Fruit fly (Drosophila melanogaster) whole organism, embryonic: ENCODE measurements around the gene CG33641.
A peak's percentile ranks its signal among the peaks of the same experiment; 100 is the strongest.

Experiments
- ATbp ChIP-seq: fragments of 200-800 bp; sonication (Bioruptor generic); optimal IDR thresholded peaks from 2 replicates; lab custom pipeline; 2017; ENCODE audit warnings: missing biosample characterization, mild to moderate bottlenecking, missing genetic modification characterization, missing genetic modification reagents
- Abd-B ChIP-seq: fragments of 200-800 bp; sonication (Bioruptor generic); optimal IDR thresholded peaks from 2 replicates; lab custom pipeline; 2018; ENCODE audit warnings: missing biosample characterization, mild to moderate bottlenecking, missing genetic modification characterization, moderate library complexity
- Bgb ChIP-seq: fragments of 200-800 bp; sonication (Bioruptor generic); IDR thresholded peaks from 2 replicates; pipeline ENCODE4 v1.3.6; 2022; ENCODE audit warnings: missing biosample characterization, missing genetic modification characterization; ENCODE audit not compliant: partially characterized antibody
- Bteb2 ChIP-seq: fragments of 200-800 bp; sonication (Bioruptor generic); optimal IDR thresholded peaks from 2 replicates; lab custom pipeline; 2016; ENCODE audit warnings: missing biosample characterization, missing genetic modification characterization
- CG10366 ChIP-seq: fragments of 200-800 bp; sonication (Bioruptor generic); IDR thresholded peaks from 2 replicates; pipeline ENCODE4 v1.3.6; 2022; ENCODE audit warnings: missing biosample characterization, missing genetic modification characterization
- CG14710 ChIP-seq: fragments of 200-800 bp; sonication (Bioruptor generic); optimal IDR thresholded peaks from 3 replicates; lab custom pipeline; 2019; ENCODE audit warnings: missing biosample characterization, mild to moderate bottlenecking, missing genetic modification characterization, moderate library complexity
- CG15514 ChIP-seq: fragments of 200-800 bp; sonication (Bioruptor generic); optimal IDR thresholded peaks from 3 replicates; lab custom pipeline; 2017; ENCODE audit warnings: missing biosample characterization, missing genetic modification characterization, mild to moderate bottlenecking, moderate library complexity, missing genetic modification reagents
- CG2202 ChIP-seq: fragments of 200-800 bp; sonication (Bioruptor generic); optimal IDR thresholded peaks from 2 replicates; lab custom pipeline; 2018; ENCODE audit warnings: missing biosample characterization, mild to moderate bottlenecking, missing genetic modification characterization
- CG2889 ChIP-seq: fragments of 200-800 bp; sonication (Bioruptor generic); IDR thresholded peaks from 3 replicates; pipeline ENCODE4 v1.3.6; 2022; ENCODE audit warnings: missing biosample characterization, missing genetic modification characterization
- CG3407 ChIP-seq: fragments of 200-800 bp; sonication (Bioruptor generic); optimal IDR thresholded peaks from 2 replicates; lab custom pipeline; 2018; ENCODE audit warnings: missing biosample characterization, mild to moderate bottlenecking, missing genetic modification characterization
- CG3726 ChIP-seq: fragments of 200-800 bp; sonication (Bioruptor generic); IDR thresholded peaks from 3 replicates; pipeline ENCODE4, ENCODE4 v1.3.6; 2022; ENCODE audit warnings: missing biosample characterization, missing genetic modification characterization
- CG3838 ChIP-seq: fragments of 200-800 bp; sonication (Bioruptor generic); optimal IDR thresholded peaks from 3 replicates; lab custom pipeline; 2016; ENCODE audit warnings: missing biosample characterization, missing genetic modification characterization
- CG8281 ChIP-seq: fragments of 200-800 bp; sonication (Bioruptor generic); optimal IDR thresholded peaks from 2 replicates; lab custom pipeline; 2018; ENCODE audit warnings: missing biosample characterization, mild to moderate bottlenecking, missing genetic modification characterization, moderate library complexity
- CG8290 ChIP-seq, 3 experiments: fragments of 200-800 bp; sonication (Bioruptor generic); optimal IDR thresholded peaks; 2 replicates each; lab custom pipeline; 2016 to 2019; ENCODE audit warnings: missing biosample characterization in 3 of 3, missing genetic modification characterization in 3 of 3, mild to moderate bottlenecking in 2 of 3, moderate library complexity in 1 of 3
- CG8765 ChIP-seq: fragments of 200-800 bp; sonication (Bioruptor generic); IDR thresholded peaks from 2 replicates; pipeline ENCODE4 v1.3.6; 2022; ENCODE audit warnings: missing biosample characterization, missing genetic modification characterization
- CG8924 ChIP-seq: fragments of 200-800 bp; optimal IDR thresholded peaks from 3 replicates; lab custom pipeline; 2019; ENCODE audit warnings: missing biosample characterization, mild to moderate bottlenecking, missing genetic modification characterization, moderate library complexity
- D ChIP-seq, 2 experiments: fragments of 200-800 bp in 1 of 2; fragments of >200 bp in 1 of 2; sonication (Bioruptor generic) in 1 of 2; optimal IDR thresholded peaks; 2 replicates in 1 of 2; 3 replicates in 1 of 2; lab custom pipeline; 2017; ENCODE audit warnings: mild to moderate bottlenecking in 1 of 2, missing biosample characterization in 1 of 2, missing genetic modification characterization in 1 of 2, missing genetic modification reagents in 1 of 2
- D19B ChIP-seq: fragments of 200-800 bp; sonication (Bioruptor generic); optimal IDR thresholded peaks from 2 replicates; lab custom pipeline; 2017; ENCODE audit warnings: missing biosample characterization, mild to moderate bottlenecking, missing genetic modification characterization
- Dek ChIP-seq: fragments of 200-800 bp; sonication (Bioruptor generic); optimal IDR thresholded peaks from 3 replicates; lab custom pipeline; 2019; ENCODE audit warnings: missing biosample characterization, mild to moderate bottlenecking, missing genetic modification characterization, moderate library complexity
- Drgx ChIP-seq: fragments of 200-800 bp; sonication (Bioruptor generic); IDR thresholded peaks from 2 replicates; pipeline ENCODE4 v1.3.6; 2022; ENCODE audit warnings: missing biosample characterization, missing genetic modification characterization
- Eip74EF ChIP-seq, 2 experiments: fragments of 200-800 bp in 1 of 2; fragments of >200 bp in 1 of 2; sonication (Bioruptor generic) in 1 of 2; optimal IDR thresholded peaks; 2 replicates each; lab custom pipeline; 2017 to 2019; ENCODE audit warnings: missing biosample characterization in 2 of 2, missing genetic modification characterization in 2 of 2, mild to moderate bottlenecking in 1 of 2, moderate library complexity in 1 of 2
- Ets65A ChIP-seq: fragments of 200-800 bp; sonication (Bioruptor generic); peaks from one replicate; lab custom pipeline; 2016; ENCODE audit warnings: missing biosample characterization, missing genetic modification characterization
- Gug ChIP-seq: fragments of 200-800 bp; sonication (Bioruptor generic); IDR thresholded peaks from 4 replicates; pipeline ENCODE4 v1.3.6; 2022; ENCODE audit warnings: missing biosample characterization, missing genetic modification characterization
- HHEX ChIP-seq: fragments of 200-800 bp; sonication (Bioruptor generic); optimal IDR thresholded peaks from 3 replicates; lab custom pipeline; 2017; ENCODE audit warnings: missing biosample characterization, mild to moderate bottlenecking, missing genetic modification characterization, missing genetic modification reagents
- Hmx ChIP-seq: fragments of 200-800 bp; sonication (Bioruptor generic); optimal IDR thresholded peaks from 2 replicates; lab custom pipeline; 2016; ENCODE audit warnings: missing biosample characterization, missing genetic modification characterization
- Mes4 ChIP-seq: fragments of 200-800 bp; sonication (Bioruptor generic); optimal IDR thresholded peaks from 2 replicates; lab custom pipeline; 2016; ENCODE audit warnings: missing biosample characterization, missing genetic modification characterization
- Opbp ChIP-seq: fragments of 200-800 bp; sonication (Bioruptor generic); IDR thresholded peaks from 3 replicates; pipeline ENCODE4 v1.3.6; 2022; ENCODE audit warnings: missing biosample characterization, missing genetic modification characterization; ENCODE audit not compliant: partially characterized antibody
- Trl ChIP-seq, 3 experiments: fragments of >200 bp in 2 of 3; fragments of 200-800 bp in 1 of 3; sonication (Bioruptor generic) in 1 of 3; optimal IDR thresholded peaks; 2 replicates in 1 of 3; 3 replicates in 2 of 3; lab custom pipeline; 2016 to 2017; ENCODE audit warnings: missing biosample characterization in 1 of 3, missing genetic modification characterization in 1 of 3
- ase ChIP-seq: fragments of 200-800 bp; sonication (Bioruptor generic); IDR thresholded peaks from 3 replicates; pipeline ENCODE4 v1.3.6; 2022; ENCODE audit warnings: missing biosample characterization, missing genetic modification characterization
- br ChIP-seq: fragments of >200 bp; optimal IDR thresholded peaks from 2 replicates; lab custom pipeline; 2017
- btn ChIP-seq: fragments of 200-800 bp; sonication (Bioruptor generic); optimal IDR thresholded peaks from 2 replicates; lab custom pipeline; 2016; ENCODE audit warnings: missing biosample characterization, missing genetic modification characterization
- dmrt11E ChIP-seq: fragments of 200-800 bp; sonication (Bioruptor generic); optimal IDR thresholded peaks from 3 replicates; lab custom pipeline; 2018; ENCODE audit warnings: missing biosample characterization, mild to moderate bottlenecking, missing genetic modification characterization, moderate library complexity
- dmrt99B ChIP-seq: fragments of 200-800 bp; sonication (Bioruptor generic); optimal IDR thresholded peaks from 2 replicates; lab custom pipeline; 2018; ENCODE audit warnings: missing biosample characterization, mild to moderate bottlenecking, missing genetic modification characterization, moderate library complexity
- fd102C ChIP-seq: fragments of 200-800 bp; sonication (Bioruptor generic); optimal IDR thresholded peaks from 2 replicates; lab custom pipeline; 2018; ENCODE audit warnings: missing biosample characterization, mild to moderate bottlenecking, missing genetic modification characterization, moderate library complexity
- fd3F ChIP-seq: fragments of 200-800 bp; sonication (Bioruptor generic); optimal IDR thresholded peaks from 2 replicates; lab custom pipeline; 2018; ENCODE audit warnings: missing biosample characterization, mild to moderate bottlenecking, missing genetic modification characterization, moderate library complexity
- h ChIP-seq: fragments of >200 bp; optimal IDR thresholded peaks from 2 replicates; lab custom pipeline; 2017
- her ChIP-seq: fragments of 200-800 bp; sonication (Bioruptor generic); optimal IDR thresholded peaks from 2 replicates; lab custom pipeline; 2016; ENCODE audit warnings: missing biosample characterization, missing genetic modification characterization
- jumu ChIP-seq: fragments of 200-800 bp; sonication (Bioruptor generic); optimal IDR thresholded peaks from 3 replicates; lab custom pipeline; 2016; ENCODE audit warnings: missing biosample characterization, missing genetic modification characterization
- maf-S ChIP-seq: fragments of 200-800 bp; sonication (Bioruptor generic); optimal IDR thresholded peaks from 2 replicates; lab custom pipeline; 2016; ENCODE audit warnings: missing biosample characterization, missing genetic modification characterization
- nom ChIP-seq: fragments of 200-800 bp; sonication (Bioruptor generic); optimal IDR thresholded peaks from 2 replicates; lab custom pipeline; 2017; ENCODE audit warnings: missing biosample characterization, missing genetic modification characterization, mild to moderate bottlenecking, moderate library complexity, missing genetic modification reagents
- pan ChIP-seq, 4 experiments: fragments of >200 bp in 3 of 4; fragments of 200-800 bp in 1 of 4; sonication (Bioruptor generic) in 1 of 4; optimal IDR thresholded peaks in 3 of 4; IDR thresholded peaks in 1 of 4; 2 replicates each; pipeline versions ENCODE4 v1.3.6 to Lab custom; 2017 to 2022; ENCODE audit warnings: missing biosample characterization in 2 of 4, missing genetic modification characterization in 2 of 4, mixed read lengths in 1 of 4
- sna ChIP-seq: fragments of 200-800 bp; sonication (Bioruptor generic); IDR thresholded peaks from 2 replicates; pipeline ENCODE4 v1.3.6; 2022; ENCODE audit warnings: missing biosample characterization, missing genetic modification characterization; ENCODE audit not compliant: partially characterized antibody
- unpg ChIP-seq: fragments of 200-800 bp; sonication (Bioruptor generic); optimal IDR thresholded peaks from 3 replicates; lab custom pipeline; 2018; ENCODE audit warnings: missing biosample characterization, mild to moderate bottlenecking, missing genetic modification characterization, moderate library complexity
- zen2 ChIP-seq: fragments of 200-800 bp; sonication (Bioruptor generic); IDR thresholded peaks from 3 replicates; pipeline ENCODE4 v1.3.6; 2022; ENCODE audit warnings: missing biosample characterization, missing genetic modification characterization; ENCODE audit not compliant: partially characterized antibody
- zf30C ChIP-seq: fragments of 200-800 bp; sonication (Bioruptor generic); optimal IDR thresholded peaks from 3 replicates; lab custom pipeline; 2018; ENCODE audit warnings: missing biosample characterization, mild to moderate bottlenecking, missing genetic modification characterization

The CG33641 gene

dm6 chr2L:13548786-13549780 lies 20.2 kb downstream of the CG33641 start, which contains the start of gene B4 (continued):
- TF ChIP-seq CG8290 (GFP tag; optimal IDR thresholded peaks at IDR 0.05; lab: Kevin White, UChicago) (no peak), CG8290 (tag; optimal IDR thresholded peaks at IDR 0.05; lab: Kevin White, UChicago) (peak in 1 of 2 experiments; percentile 87), CG14710 (tag; lab: Kevin White, UChicago) (peak; percentile 91), ase (no peak), Eip74EF (GFP tag; optimal IDR thresholded peaks at IDR 0.05; lab: Kevin White, UChicago) (peak in 1 of 2 experiments; percentile 37), CG8765 (GFP tag; lab: Robert Waterston, UW) (no peak), Drgx (peak; percentile 66), nom (GFP tag; lab: Kevin White, UChicago) (peak; percentile 90), Ets65A (GFP tag; lab: Kevin White, UChicago) (peak; percentile 24), CG2889 (GFP tag; lab: Robert Waterston, UW) (no peak), dmrt11E (tag; lab: Kevin White, UChicago) (no peak), dmrt99B (tag; lab: Kevin White, UChicago) (peak; percentile 39), Bteb2 (no peak), Bgb (GFP tag; lab: Robert Waterston, UW) (peak; percentile 67), CG8924 (peak; percentile 53), sna (GFP tag; lab: Robert Waterston, UW) (no peak), br (lab: Kevin White, UChicago) (no peak), CG3838 (GFP tag; lab: Kevin White, UChicago) (peak; percentile 23), ATbp (peak; percentile 72), zen2 (GFP tag; lab: Robert Waterston, UW) (no peak), fd3F (no peak), h (lab: Kevin White, UChicago) (no peak), CG2202 (peak; percentile 4), Gug (GFP tag; lab: Robert Waterston, UW) (peak; percentile 27; the same call in 1 of the 4 replicates), maf-S (no peak), CG8281 (tag; lab: Kevin White, UChicago) (no peak), btn (peak; percentile 7), D19B (GFP tag; lab: Kevin White, UChicago) (no peak), CG15514 (GFP tag; lab: Kevin White, UChicago) (peak; percentile 57), CG3407 (GFP tag; lab: Kevin White, UChicago) (peak; percentile 38), HHEX (peak; percentile 34), zf30C (GFP tag; lab: Kevin White, UChicago) (no peak), Mes4 (GFP tag; lab: Kevin White, UChicago) (no peak), unpg (GFP tag; lab: Kevin White, UChicago) (peak; percentile 49), Opbp (peak; percentile 72; the same call in 2 of the 3 replicates), fd102C (GFP tag; lab: Kevin White, UChicago) (no peak), Dek (no peak), CG3726 (GFP tag; lab: Robert Waterston, UW) (no peak; the same call in 2 of the 3 replicates), CG10366 (GFP tag; lab: Robert Waterston, UW) (no peak), Trl (optimal IDR thresholded peaks at IDR 0.05; lab: Kevin White, UChicago) (peak; percentile 25 to 60), Trl (GFP tag; optimal IDR thresholded peaks at IDR 0.05; lab: Kevin White, UChicago) (peak; percentile 18), her (GFP tag; lab: Kevin White, UChicago) (peak; percentile 45), pan (optimal IDR thresholded peaks at IDR 0.05; lab: Kevin White, UChicago) (no peak), pan (GFP tag; optimal IDR thresholded peaks at IDR 0.05 in 1 of 2, IDR thresholded peaks at IDR 0.05 in 1 of 2) (peak in 1 of 2 experiments; percentile 64), Abd-B (GFP tag; lab: Kevin White, UChicago) (no peak), Hmx (GFP tag; lab: Kevin White, UChicago) (no peak), jumu (GFP tag; lab: Kevin White, UChicago) (no peak), D (optimal IDR thresholded peaks at IDR 0.05; lab: Kevin White, UChicago) (no peak), D (GFP tag; optimal IDR thresholded peaks at IDR 0.05; lab: Kevin White, UChicago) (peak; percentile 42)
